Fruit fly (Drosophila melanogaster): ENCODE measurements around the gene CG12594.
A peak's percentile ranks its signal among the peaks of the same experiment; 100 is the strongest.

- peak; percentile 79 for TF ChIP-seq CG7045 (GFP tag; optimal IDR thresholded peaks at IDR 0.05)
- peak; percentile 75 for TF ChIP-seq kay (GFP tag; ENCODE audit: borderline replicate concordance)
- peak; percentile 89 for TF ChIP-seq Mnt (GFP tag; optimal IDR thresholded peaks at IDR 0.05)
- TF ChIP-seq CG33017 (tag; optimal IDR thresholded peaks at IDR 0.05), result peak; percentile 15
- peak; percentile 14 for TF ChIP-seq CG14711 (tag; optimal IDR thresholded peaks at IDR 0.05)
- peak; percentile 8 for TF ChIP-seq Clk (GFP tag; optimal IDR thresholded peaks at IDR 0.05)
- peak; percentile 62 for TF ChIP-seq CG7101 (tag; optimal IDR thresholded peaks at IDR 0.05)
- TF ChIP-seq tj (GFP tag; optimal IDR thresholded peaks at IDR 0.05), result peak; percentile 76
- peak; percentile 72 for TF ChIP-seq CG1620 (GFP tag; optimal IDR thresholded peaks at IDR 0.05)
- TF ChIP-seq cic (GFP tag; optimal IDR thresholded peaks at IDR 0.05), result peak; percentile 76
- peak; percentile 63 for TF ChIP-seq Crg-1 (GFP tag; optimal IDR thresholded peaks at IDR 0.05)
- peak; percentile 70 for TF ChIP-seq ovo (GFP tag; optimal IDR thresholded peaks at IDR 0.05)
- TF ChIP-seq toe (GFP tag; optimal IDR thresholded peaks at IDR 0.05), result peak; percentile 68
Observed at dm6 chr3R:11778012-11778865, 56.7 kb downstream of the CG12594 start.
